Fruit fly (Drosophila melanogaster) whole organism, wandering third instar larva: ENCODE results near the gene CG14810.

Experiments
- Abd-B ChIP-seq: fragments of >200 bp; optimal IDR thresholded peaks from 2 replicates; lab custom pipeline; 2017; ENCODE audit warnings: missing biosample characterization, missing genetic modification characterization
- CrebA ChIP-seq: fragments of 200-800 bp; sonication (Bioruptor generic); optimal IDR thresholded peaks from 2 replicates; lab custom pipeline; 2016; ENCODE audit warnings: missing biosample characterization, mild to moderate bottlenecking, missing genetic modification characterization, borderline replicate concordance
- Dfd ChIP-seq: fragments of >200 bp; optimal IDR thresholded peaks from 2 replicates; lab custom pipeline; 2017; ENCODE audit warnings: missing biosample characterization, missing genetic modification characterization
- GATAd ChIP-seq: sonication (Bioruptor generic); optimal IDR thresholded peaks from 2 replicates; lab custom pipeline; 2016; ENCODE audit warnings: missing biosample characterization, missing genetic modification characterization
- HLH106 ChIP-seq: fragments of 200-800 bp; optimal IDR thresholded peaks from 3 replicates; lab custom pipeline; 2019; ENCODE audit warnings: missing biosample characterization, mild to moderate bottlenecking, missing genetic modification characterization, moderate library complexity
- Hnf4 ChIP-seq: fragments of 200-800 bp; sonication (Bioruptor generic); optimal IDR thresholded peaks from 2 replicates; lab custom pipeline; 2016; ENCODE audit warnings: missing biosample characterization, mild to moderate bottlenecking, missing genetic modification characterization
- Hr78 ChIP-seq: fragments of >200 bp; optimal IDR thresholded peaks from 2 replicates; lab custom pipeline; 2017; ENCODE audit warnings: missing biosample characterization, missing genetic modification characterization
- Hr83 ChIP-seq: fragments of 200-300 bp; sonication (Bioruptor generic); optimal IDR thresholded peaks from 2 replicates; lab custom pipeline; 2016; ENCODE audit warnings: missing biosample characterization, mild to moderate bottlenecking, missing genetic modification characterization, moderate library complexity; ENCODE audit not compliant: poor library complexity, severe bottlenecking
- Mio ChIP-seq: sonication (Bioruptor generic); optimal IDR thresholded peaks from 2 replicates; lab custom pipeline; 2016; ENCODE audit warnings: missing biosample characterization, missing genetic modification characterization
- Myc ChIP-seq: fragments of >200 bp; optimal IDR thresholded peaks from 2 replicates; lab custom pipeline; 2017
- N ChIP-seq: fragments of >200 bp; optimal IDR thresholded peaks from 2 replicates; lab custom pipeline; 2018; ENCODE audit warnings: missing biosample characterization, missing external identifiers, missing genetic modification characterization
- OdsH ChIP-seq: fragments of 200-800 bp; sonication (Bioruptor generic); optimal IDR thresholded peaks from 2 replicates; lab custom pipeline; 2016; ENCODE audit warnings: missing biosample characterization, mild to moderate bottlenecking, missing genetic modification characterization
- Rel ChIP-seq, 2 experiments: fragments of 200-800 bp; sonication (Bioruptor generic) in 1 of 2; optimal IDR thresholded peaks; 2 replicates in 1 of 2; 3 replicates in 1 of 2; lab custom pipeline; 2016 to 2019; ENCODE audit warnings: mild to moderate bottlenecking in 2 of 2, missing biosample characterization in 2 of 2, missing genetic modification characterization in 2 of 2, moderate library complexity in 1 of 2
- Sp1 ChIP-seq: fragments of 200-800 bp; sonication (Bioruptor generic); optimal IDR thresholded peaks from 3 replicates; lab custom pipeline; 2019; ENCODE audit warnings: missing biosample characterization, mild to moderate bottlenecking, missing genetic modification characterization, moderate library complexity
- Vsx2 ChIP-seq: fragments of 200-300, 225-300 bp; sonication (Bioruptor generic); optimal IDR thresholded peaks from 2 replicates; lab custom pipeline; 2018; ENCODE audit warnings: missing biosample characterization, missing genetic modification characterization; ENCODE audit not compliant: partially characterized antibody
- br ChIP-seq: fragments of 200-800 bp; sonication (Bioruptor generic); optimal IDR thresholded peaks from 2 replicates; lab custom pipeline; 2016; ENCODE audit warnings: missing biosample characterization, missing genetic modification characterization
- brk ChIP-seq: fragments of 200-800 bp; sonication (Bioruptor generic); optimal IDR thresholded peaks from 2 replicates; lab custom pipeline; 2016; ENCODE audit warnings: missing biosample characterization, mild to moderate bottlenecking, missing genetic modification characterization
- dmrt93B ChIP-seq: fragments of 200-800 bp; sonication (Bioruptor generic); optimal IDR thresholded peaks from 2 replicates; lab custom pipeline; 2018; ENCODE audit warnings: missing biosample characterization, mild to moderate bottlenecking, missing genetic modification characterization
- dsf ChIP-seq: sonication (Bioruptor generic); optimal IDR thresholded peaks from 2 replicates; lab custom pipeline; 2016; ENCODE audit warnings: missing biosample characterization, missing genetic modification characterization, borderline replicate concordance
- ey ChIP-seq: fragments of 200-800 bp; sonication (Bioruptor generic); optimal IDR thresholded peaks from 2 replicates; lab custom pipeline; 2016; ENCODE audit warnings: missing biosample characterization, missing genetic modification characterization
- foxo ChIP-seq, 2 experiments: fragments of 200-800 bp; sonication (Bioruptor generic); optimal IDR thresholded peaks; 2 replicates in 1 of 2; 3 replicates in 1 of 2; lab custom pipeline; 2016 to 2017; ENCODE audit warnings: missing biosample characterization in 2 of 2, missing genetic modification characterization in 2 of 2
- fru ChIP-seq: fragments of 200-800 bp; sonication (Bioruptor generic); optimal IDR thresholded peaks from 3 replicates; lab custom pipeline; 2016; ENCODE audit warnings: missing biosample characterization, mild to moderate bottlenecking, missing genetic modification characterization
- h ChIP-seq: fragments of 200-800 bp; sonication (Bioruptor generic); optimal IDR thresholded peaks from 3 replicates; lab custom pipeline; 2016; ENCODE audit warnings: missing biosample characterization, mild to moderate bottlenecking, missing genetic modification characterization
- jim ChIP-seq: fragments of 175-275, 200-325 bp; sonication (Bioruptor generic); optimal IDR thresholded peaks from 2 replicates; lab custom pipeline; 2016; ENCODE audit warnings: missing biosample characterization, mild to moderate bottlenecking, missing genetic modification characterization
- lola ChIP-seq: fragments of >200 bp; optimal IDR thresholded peaks from 2 replicates; lab custom pipeline; 2017; ENCODE audit warnings: missing biosample characterization, missing genetic modification characterization
- pan ChIP-seq: fragments of >200 bp; optimal IDR thresholded peaks from 2 replicates; lab custom pipeline; 2017
- psq ChIP-seq: fragments of 200-800 bp; sonication (Bioruptor generic); optimal IDR thresholded peaks from 3 replicates; lab custom pipeline; 2017; ENCODE audit warnings: missing biosample characterization, mild to moderate bottlenecking, missing genetic modification characterization, moderate library complexity
- rgr ChIP-seq: fragments of 200-800 bp; sonication (Bioruptor generic); optimal IDR thresholded peaks from 3 replicates; lab custom pipeline; 2016; ENCODE audit warnings: missing biosample characterization, mild to moderate bottlenecking, missing genetic modification characterization
- sage ChIP-seq: fragments of 200-800 bp; sonication (Bioruptor generic); optimal IDR thresholded peaks from 2 replicates; lab custom pipeline; 2016; ENCODE audit warnings: missing biosample characterization, mild to moderate bottlenecking, missing genetic modification characterization
- sv ChIP-seq: fragments of 200-800 bp; sonication (Bioruptor generic); optimal IDR thresholded peaks from 3 replicates; lab custom pipeline; 2016; ENCODE audit warnings: missing biosample characterization, missing genetic modification characterization
- tai ChIP-seq: sonication (Bioruptor generic); optimal IDR thresholded peaks from 2 replicates; lab custom pipeline; 2016; ENCODE audit warnings: missing biosample characterization, missing genetic modification characterization
- woc ChIP-seq: sonication (Bioruptor generic); optimal IDR thresholded peaks from 2 replicates; lab custom pipeline; 2016; ENCODE audit warnings: missing biosample characterization, mild to moderate bottlenecking, missing genetic modification characterization

Gene CG14810

DNA sequence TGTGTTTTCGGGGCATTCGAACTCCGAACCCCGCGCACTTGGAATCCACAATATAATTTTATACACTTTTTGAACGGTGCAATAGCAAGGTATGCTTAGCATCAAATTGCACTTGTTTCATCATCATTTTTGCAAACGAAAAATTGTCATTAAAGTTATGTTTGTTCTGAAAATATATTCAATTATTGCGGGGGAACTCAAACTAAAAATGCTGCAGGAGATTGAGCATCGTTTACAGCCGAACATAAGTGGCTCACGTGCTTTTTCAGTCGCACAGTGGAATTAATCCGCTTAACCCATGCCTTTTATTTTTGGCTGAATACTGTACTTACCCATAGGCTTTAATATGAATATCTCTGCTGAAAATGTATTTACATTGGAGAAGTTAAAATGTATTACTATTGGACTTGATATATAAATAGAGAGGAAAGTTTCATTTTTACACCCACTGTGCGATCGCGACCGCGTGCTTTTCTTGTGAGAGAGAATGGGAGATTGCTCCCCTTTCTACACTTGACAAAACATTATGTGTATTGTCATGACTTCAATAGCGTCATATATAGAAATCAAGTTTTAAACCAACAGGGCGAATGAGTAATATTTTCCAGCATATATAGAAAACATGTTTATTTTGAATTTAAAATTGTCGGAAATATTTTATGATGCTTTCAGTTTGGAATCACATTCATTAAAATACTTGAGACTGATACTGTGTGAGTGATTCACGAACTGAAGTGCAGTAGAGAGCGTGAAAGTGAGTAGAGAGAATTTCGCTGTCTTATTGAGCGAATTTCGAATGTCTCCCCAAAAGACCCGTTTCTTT, 10.5 kb upstream of the CG14810 start (continued):
- TF ChIP-seq brk (GFP tag; lab: Kevin White, UChicago) = peak; percentile 94
- peak; percentile 86 for TF ChIP-seq CrebA (GFP tag; lab: Kevin White, UChicago)
- TF ChIP-seq pan (lab: Kevin White, UChicago) = no peak
- no peak for TF ChIP-seq Dfd (GFP tag; lab: Kevin White, UChicago)
- TF ChIP-seq N (GFP tag; lab: Kevin White, UChicago) = no peak
- TF ChIP-seq lola (GFP tag; lab: Kevin White, UChicago) = no peak
- TF ChIP-seq jim (GFP tag; lab: Kevin White, UChicago) = no peak
- peak; percentile 97 for TF ChIP-seq sage (GFP tag; lab: Kevin White, UChicago)
- TF ChIP-seq dsf (GFP tag; lab: Kevin White, UChicago) = peak; percentile 81

DNA sequence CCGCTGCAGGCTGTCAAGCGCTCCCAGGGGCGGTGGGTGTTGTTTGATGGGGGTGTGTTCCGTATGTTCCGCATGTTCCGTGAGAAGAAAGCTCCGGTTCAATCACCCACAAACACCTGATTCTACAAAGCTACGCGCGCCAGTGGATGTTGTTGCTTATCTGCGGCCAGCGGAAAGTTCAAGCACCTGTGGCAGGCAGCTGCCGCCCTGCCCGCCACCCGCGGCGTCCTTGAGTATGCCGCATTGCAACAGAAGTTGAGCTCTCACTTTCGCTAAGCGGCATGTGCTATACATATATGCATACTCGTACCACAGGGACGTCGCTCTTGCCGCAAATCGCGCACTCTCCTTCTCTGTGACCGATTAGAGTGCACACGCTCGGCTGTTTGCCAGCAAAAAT, 8.0 kb upstream of the CG14810 start:
- TF ChIP-seq h (GFP tag; lab: Kevin White, UChicago) = peak; percentile 79
- no peak for TF ChIP-seq sage (GFP tag; lab: Kevin White, UChicago)
- peak; percentile 2 for TF ChIP-seq dmrt93B (GFP tag; lab: Kevin White, UChicago)
- TF ChIP-seq Rel (GFP tag; optimal IDR thresholded peaks at IDR 0.05; lab: Kevin White, UChicago) = no peak
- TF ChIP-seq Rel (tag; optimal IDR thresholded peaks at IDR 0.05; lab: Kevin White, UChicago) = no peak
- TF ChIP-seq rgr (GFP tag; lab: Kevin White, UChicago) = peak; percentile 21
- TF ChIP-seq brk (GFP tag; lab: Kevin White, UChicago) = no peak
- peak in 1 of 2 experiments; percentile 24 for TF ChIP-seq foxo (GFP tag; optimal IDR thresholded peaks at IDR 0.05; lab: Kevin White, UChicago)
- peak; percentile 24 for TF ChIP-seq br
- no peak for TF ChIP-seq Vsx2 (GFP tag; lab: Kevin White, UChicago)
- no peak for TF ChIP-seq GATAd
- TF ChIP-seq OdsH (GFP tag; lab: Kevin White, UChicago) = no peak
- no peak for TF ChIP-seq jim (GFP tag; lab: Kevin White, UChicago)
- no peak for TF ChIP-seq pan (lab: Kevin White, UChicago)
- TF ChIP-seq N (GFP tag; lab: Kevin White, UChicago) = no peak
- peak; percentile 3 for TF ChIP-seq fru (GFP tag; lab: Kevin White, UChicago)
- no peak for TF ChIP-seq Abd-B
- TF ChIP-seq Dfd (GFP tag; lab: Kevin White, UChicago) = no peak
- TF ChIP-seq ey = no peak
- no peak for TF ChIP-seq Mio
- no peak for TF ChIP-seq tai
- TF ChIP-seq Hr83 = peak; percentile 47
- peak; percentile 7 for TF ChIP-seq HLH106 (tag; lab: Kevin White, UChicago)
- no peak for TF ChIP-seq Hr78 (GFP tag; lab: Kevin White, UChicago)
- TF ChIP-seq sv (GFP tag; lab: Kevin White, UChicago) = no peak
- no peak for TF ChIP-seq CrebA (GFP tag; lab: Kevin White, UChicago)

DNA sequence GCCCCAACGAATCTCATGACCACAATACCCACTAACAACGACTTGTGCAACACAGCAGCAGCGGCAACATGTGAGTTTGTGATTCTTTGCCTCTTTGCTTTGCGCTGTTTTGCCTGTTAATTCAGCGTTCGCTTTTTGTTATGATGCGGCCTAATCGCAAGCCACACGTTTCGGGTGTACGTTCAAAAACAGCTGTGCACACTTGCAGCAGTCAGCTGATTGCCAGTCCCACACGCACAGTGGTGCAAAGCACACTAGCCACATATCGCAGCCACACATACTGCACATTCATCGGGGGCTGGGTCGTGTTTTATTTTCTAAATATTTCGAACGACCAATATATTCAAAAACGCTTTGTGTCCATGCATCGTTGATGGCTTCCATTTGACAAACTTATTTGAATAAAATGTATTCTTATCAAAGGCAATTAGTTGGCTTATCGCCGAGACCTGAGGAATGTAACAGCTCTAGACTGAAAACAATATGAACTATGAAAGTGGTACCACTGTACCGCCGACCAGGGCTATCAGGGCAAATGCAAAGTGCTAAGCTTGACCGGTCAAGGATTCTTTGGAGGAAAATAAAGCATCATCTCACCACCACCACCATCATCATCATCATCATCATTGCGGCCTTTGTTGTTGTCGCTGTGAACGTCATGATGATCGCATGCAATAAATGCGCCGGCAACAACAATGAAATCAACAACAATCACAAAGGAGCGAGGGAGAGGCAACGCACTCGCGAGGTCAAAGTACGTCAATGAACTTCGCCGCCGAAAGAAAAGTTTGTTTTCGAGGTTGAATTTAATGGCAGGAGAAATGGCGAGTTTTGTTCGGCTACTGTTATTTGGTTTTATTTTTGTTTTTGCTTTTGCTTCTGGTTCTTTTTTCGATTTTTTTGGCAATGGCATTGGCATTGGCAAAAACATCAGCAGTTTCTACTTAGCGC, 6.0 kb upstream of the CG14810 start:
- TF ChIP-seq Hr78 (GFP tag; lab: Kevin White, UChicago) = no peak
- no peak for TF ChIP-seq Rel (GFP tag; optimal IDR thresholded peaks at IDR 0.05; lab: Kevin White, UChicago)
- peak; percentile 43 for TF ChIP-seq Rel (tag; optimal IDR thresholded peaks at IDR 0.05; lab: Kevin White, UChicago)
- TF ChIP-seq br = peak; percentile 64
- TF ChIP-seq Myc (lab: Kevin White, UChicago) = no peak
- peak; percentile 16 for TF ChIP-seq dmrt93B (GFP tag; lab: Kevin White, UChicago)
- TF ChIP-seq Hnf4 (GFP tag; lab: Kevin White, UChicago) = peak; percentile 7
- TF ChIP-seq Sp1 (GFP tag; lab: Kevin White, UChicago) = peak; percentile 44
- peak; percentile 65 for TF ChIP-seq HLH106 (tag; lab: Kevin White, UChicago)
- TF ChIP-seq CrebA (GFP tag; lab: Kevin White, UChicago) = peak; percentile 43
- TF ChIP-seq jim (GFP tag; lab: Kevin White, UChicago) = peak; percentile 28
- TF ChIP-seq foxo (GFP tag; optimal IDR thresholded peaks at IDR 0.05; lab: Kevin White, UChicago) = peak in 1 of 2 experiments; percentile 70
- no peak for TF ChIP-seq lola (GFP tag; lab: Kevin White, UChicago)
- peak; percentile 66 for TF ChIP-seq h (GFP tag; lab: Kevin White, UChicago)
- peak; percentile 35 for TF ChIP-seq woc (GFP tag; lab: Kevin White, UChicago)
- TF ChIP-seq OdsH (GFP tag; lab: Kevin White, UChicago) = peak; percentile 46
- TF ChIP-seq fru (GFP tag; lab: Kevin White, UChicago) = peak; percentile 78
- peak; percentile 54 for TF ChIP-seq psq (GFP tag; lab: Kevin White, UChicago)
- TF ChIP-seq rgr (GFP tag; lab: Kevin White, UChicago) = peak; percentile 49
- peak; percentile 60 for TF ChIP-seq ey
- TF ChIP-seq sage (GFP tag; lab: Kevin White, UChicago) = no peak
